Fruit fly (Drosophila melanogaster): Measurements from ENCODE around the gene CG13630.

Gene CG13630

DNA sequence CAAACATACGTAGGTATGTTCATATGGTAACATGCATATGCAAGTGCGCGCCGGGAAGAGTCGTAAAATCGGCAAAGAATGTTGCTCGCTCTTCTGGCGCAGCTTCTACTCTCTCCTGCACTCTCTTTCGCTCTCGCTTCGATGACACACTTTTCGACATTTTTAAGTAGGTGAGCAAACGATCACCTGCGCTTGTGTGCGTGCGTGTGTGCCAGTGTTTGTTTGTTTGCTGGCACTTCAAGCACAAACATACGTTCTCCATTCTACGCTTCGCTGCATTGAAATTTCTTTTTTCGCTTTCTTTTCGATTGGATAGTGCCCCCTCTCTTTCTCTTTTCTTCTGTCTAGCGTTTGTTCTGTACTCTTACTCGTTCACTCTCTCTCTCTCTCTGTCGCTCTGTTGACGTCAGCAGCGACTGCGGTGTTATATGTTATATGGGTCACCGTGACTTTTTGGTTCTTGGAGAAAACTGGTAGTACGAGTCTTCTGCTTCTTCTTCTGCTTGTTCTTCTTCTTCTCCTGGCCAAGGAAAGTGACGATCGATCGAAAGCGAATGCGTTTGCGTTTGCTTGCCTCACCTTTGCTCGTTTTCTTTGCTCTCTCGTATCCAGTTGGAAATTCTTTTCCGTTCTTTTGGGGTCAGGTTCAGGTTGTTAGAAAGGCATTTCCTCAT is 48.6 kb upstream of the CG13630 start:
- TF ChIP-seq crol (GFP tag; IDR thresholded peaks at IDR 0.05): no peak
- no peak for TF ChIP-seq CG5245 (GFP tag; optimal IDR thresholded peaks at IDR 0.05)
- TF ChIP-seq insv (GFP tag; optimal IDR thresholded peaks at IDR 0.05): no peak
- TF ChIP-seq Rfx (GFP tag; IDR thresholded peaks at IDR 0.05): no peak
- TF ChIP-seq trem (tag; optimal IDR thresholded peaks at IDR 0.05): peak; percentile 27
- no peak for TF ChIP-seq CG42726 (GFP tag; IDR thresholded peaks at IDR 0.05; ENCODE audit: partially characterized antibody)
- TF ChIP-seq Poxn (GFP tag; IDR thresholded peaks at IDR 0.05): no peak
- no peak for TF ChIP-seq ac (GFP tag; optimal IDR thresholded peaks at IDR 0.05)
- no peak for TF ChIP-seq lmd (GFP tag; IDR thresholded peaks at IDR 0.05)
- no peak for TF ChIP-seq slou (GFP tag; optimal IDR thresholded peaks at IDR 0.05)
- TF ChIP-seq pzg (GFP tag; optimal IDR thresholded peaks at IDR 0.05): no peak
- TF ChIP-seq cg (GFP tag; optimal IDR thresholded peaks at IDR 0.05): peak; percentile 71
- no peak for TF ChIP-seq CG1792 (GFP tag; optimal IDR thresholded peaks at IDR 0.05)
- TF ChIP-seq Blimp-1 (GFP tag; optimal IDR thresholded peaks at IDR 0.05): peak; percentile 100
- TF ChIP-seq gsb-n (tag; optimal IDR thresholded peaks at IDR 0.05): peak; percentile 47
- no peak for TF ChIP-seq CG11695 (GFP tag; IDR thresholded peaks at IDR 0.05)
- no peak for TF ChIP-seq sc (optimal IDR thresholded peaks at IDR 0.05)
- peak; percentile 31 for TF ChIP-seq sc (GFP tag; optimal IDR thresholded peaks at IDR 0.05)
- peak in 1 of 2 experiments; percentile 59 for TF ChIP-seq bsh (GFP tag; optimal IDR thresholded peaks at IDR 0.05)
- no peak for TF ChIP-seq CG1024 (GFP tag; IDR thresholded peaks at IDR 0.05)
- no peak for TF ChIP-seq CG10462 (GFP tag; optimal IDR thresholded peaks at IDR 0.05)
- TF ChIP-seq Hr3 (GFP tag; optimal IDR thresholded peaks at IDR 0.05): no peak
- TF ChIP-seq CG8089 (GFP tag; optimal IDR thresholded peaks at IDR 0.05): no peak
- peak; percentile 15 for TF ChIP-seq CG12769 (tag; optimal IDR thresholded peaks at IDR 0.05)
- no peak for TF ChIP-seq pita (GFP tag; optimal IDR thresholded peaks at IDR 0.05)
- no peak for TF ChIP-seq Neu2 (GFP tag; optimal IDR thresholded peaks at IDR 0.05; ENCODE audit: borderline replicate concordance)
- TF ChIP-seq al (GFP tag; IDR thresholded peaks at IDR 0.05): no peak
- no peak for TF ChIP-seq dmrt99B (tag; optimal IDR thresholded peaks at IDR 0.05)
- no peak for TF ChIP-seq CG18599 (GFP tag; optimal IDR thresholded peaks at IDR 0.05)
- no peak for TF ChIP-seq CG2678 (tag; optimal IDR thresholded peaks at IDR 0.05)
- TF ChIP-seq Trl (optimal IDR thresholded peaks at IDR 0.05): peak; percentile 49 to 73
- TF ChIP-seq Trl (GFP tag; optimal IDR thresholded peaks at IDR 0.05): no peak
- no peak for TF ChIP-seq pan (optimal IDR thresholded peaks at IDR 0.05)
- no peak for TF ChIP-seq pan (GFP tag; optimal IDR thresholded peaks at IDR 0.05 in 1 of 2, IDR thresholded peaks at IDR 0.05 in 1 of 2)
- TF ChIP-seq Nf-YC (tag; optimal IDR thresholded peaks at IDR 0.05): no peak
- no peak for TF ChIP-seq pb (GFP tag; optimal IDR thresholded peaks at IDR 0.05)
- no peak for TF ChIP-seq jing (GFP tag; optimal IDR thresholded peaks at IDR 0.05)
- no peak; the same call in 2 of the 3 replicates for TF ChIP-seq gce (GFP tag; IDR thresholded peaks at IDR 0.05)
- no peak for TF ChIP-seq CTCF (GFP tag; optimal IDR thresholded peaks at IDR 0.05)
- no peak for TF ChIP-seq CG7928 (GFP tag; optimal IDR thresholded peaks at IDR 0.05)
- no peak for TF ChIP-seq CG9797 (GFP tag; optimal IDR thresholded peaks at IDR 0.05)
- no peak for TF ChIP-seq chn (GFP tag; optimal IDR thresholded peaks at IDR 0.05)
- TF ChIP-seq CG17328 (GFP tag; IDR thresholded peaks at IDR 0.05): no peak
- peak in 1 of 3 experiments; percentile 64 for TF ChIP-seq lola (GFP tag; optimal IDR thresholded peaks at IDR 0.05)
- TF ChIP-seq aop (GFP tag; IDR thresholded peaks at IDR 0.05): no peak
- TF ChIP-seq sim (GFP tag; IDR thresholded peaks at IDR 0.05): no peak
- no peak for TF ChIP-seq CG3065 (GFP tag; optimal IDR thresholded peaks at IDR 0.05)
- TF ChIP-seq Lim3 (GFP tag; IDR thresholded peaks at IDR 0.05): no peak
- no peak for TF ChIP-seq seq (GFP tag; IDR thresholded peaks at IDR 0.05)
- no peak for TF ChIP-seq bbx (GFP tag; IDR thresholded peaks at IDR 0.05; ENCODE audit: partially characterized antibody)
- TF ChIP-seq HmgD (GFP tag; optimal IDR thresholded peaks at IDR 0.05): no peak
- TF ChIP-seq CG9215 (GFP tag; IDR thresholded peaks at IDR 0.05): no peak

Data from whole organism, embryonic.